Fruit fly (Drosophila melanogaster): ENCODE results near the gene mop.

mop gene

dm6 chr3L:14755951-14756723, 19.8 kb downstream of the mop start:
- TF ChIP-seq GATAd (GFP tag; optimal IDR thresholded peaks at IDR 0.05) (peak; percentile 12), Hr78 (GFP tag; optimal IDR thresholded peaks at IDR 0.05) (no peak), Dfd (GFP tag; optimal IDR thresholded peaks at IDR 0.05) (peak; percentile 44), N (GFP tag; optimal IDR thresholded peaks at IDR 0.05) (no peak), Hnf4 (GFP tag; optimal IDR thresholded peaks at IDR 0.05) (peak; percentile 68), Sp1 (GFP tag; optimal IDR thresholded peaks at IDR 0.05) (peak; percentile 85), brk (GFP tag; optimal IDR thresholded peaks at IDR 0.05) (peak; percentile 53), psq (GFP tag; optimal IDR thresholded peaks at IDR 0.05) (peak; percentile 75), ey (GFP tag; optimal IDR thresholded peaks at IDR 0.05) (peak; percentile 88), Hr83 (GFP tag; optimal IDR thresholded peaks at IDR 0.05; ENCODE audit: poor library complexity, severe bottlenecking) (peak; percentile 78), sage (GFP tag; optimal IDR thresholded peaks at IDR 0.05) (no peak), jim (GFP tag; optimal IDR thresholded peaks at IDR 0.05) (no peak), dmrt93B (GFP tag; optimal IDR thresholded peaks at IDR 0.05) (peak; percentile 84), usp (GFP tag; optimal IDR thresholded peaks at IDR 0.05) (no peak), HLH106 (tag; optimal IDR thresholded peaks at IDR 0.05) (peak; percentile 88), sv (GFP tag; optimal IDR thresholded peaks at IDR 0.05) (peak; percentile 75), Mio (GFP tag; optimal IDR thresholded peaks at IDR 0.05) (peak; percentile 21), OdsH (GFP tag; optimal IDR thresholded peaks at IDR 0.05) (peak; percentile 84), Rel (GFP tag; optimal IDR thresholded peaks at IDR 0.05) (peak; percentile 63), Rel (tag; optimal IDR thresholded peaks at IDR 0.05) (peak; percentile 39), tai (GFP tag; optimal IDR thresholded peaks at IDR 0.05) (peak; percentile 68), Dif (GFP tag; optimal IDR thresholded peaks at IDR 0.05; ENCODE audit: partially characterized antibody) (peak; percentile 99), Myc (optimal IDR thresholded peaks at IDR 0.05) (no peak), CG32264 (GFP tag; optimal IDR thresholded peaks at IDR 0.05) (peak; percentile 16), h (GFP tag; optimal IDR thresholded peaks at IDR 0.05) (peak; percentile 89), br (GFP tag; optimal IDR thresholded peaks at IDR 0.05) (peak; percentile 74), CG9705 (GFP tag; optimal IDR thresholded peaks at IDR 0.05) (peak; percentile 76), Abd-B (GFP tag; optimal IDR thresholded peaks at IDR 0.05) (no peak), Vsx2 (GFP tag; optimal IDR thresholded peaks at IDR 0.05; ENCODE audit: partially characterized antibody) (peak; percentile 97), Jra (GFP tag; optimal IDR thresholded peaks at IDR 0.05) (no peak), woc (GFP tag; optimal IDR thresholded peaks at IDR 0.05) (peak; percentile 80), pan (optimal IDR thresholded peaks at IDR 0.05) (no peak), fru (GFP tag; optimal IDR thresholded peaks at IDR 0.05) (peak; percentile 84), foxo (GFP tag; optimal IDR thresholded peaks at IDR 0.05) (peak; percentile 29 to 88), lola (GFP tag; optimal IDR thresholded peaks at IDR 0.05) (peak; percentile 26), CrebA (GFP tag; optimal IDR thresholded peaks at IDR 0.05; ENCODE audit: borderline replicate concordance) (peak; percentile 88), rgr (GFP tag; optimal IDR thresholded peaks at IDR 0.05) (peak; percentile 81), dsf (GFP tag; optimal IDR thresholded peaks at IDR 0.05; ENCODE audit: borderline replicate concordance) (peak; percentile 50), dl (GFP tag; optimal IDR thresholded peaks at IDR 0.05; ENCODE audit: insufficient read depth in 1 of 2, partially characterized antibody in 2 of 2) (peak; percentile 97 to 98)

- TF ChIP-seq Dif (GFP tag; optimal IDR thresholded peaks at IDR 0.05; ENCODE audit: partially characterized antibody), result peak; percentile 89
- TF ChIP-seq lola (GFP tag; optimal IDR thresholded peaks at IDR 0.05), result no peak
- no peak for TF ChIP-seq CG9705 (GFP tag; optimal IDR thresholded peaks at IDR 0.05)
- no peak for TF ChIP-seq dmrt93B (GFP tag; optimal IDR thresholded peaks at IDR 0.05)
- peak; percentile 77 for TF ChIP-seq h (GFP tag; optimal IDR thresholded peaks at IDR 0.05)
- TF ChIP-seq jim (GFP tag; optimal IDR thresholded peaks at IDR 0.05), result peak; percentile 52
- TF ChIP-seq brk (GFP tag; optimal IDR thresholded peaks at IDR 0.05), result peak; percentile 36
- peak; percentile 86 for TF ChIP-seq Vsx2 (GFP tag; optimal IDR thresholded peaks at IDR 0.05; ENCODE audit: partially characterized antibody)
- TF ChIP-seq Sp1 (GFP tag; optimal IDR thresholded peaks at IDR 0.05), result no peak
- TF ChIP-seq Abd-B (GFP tag; optimal IDR thresholded peaks at IDR 0.05), result no peak
- TF ChIP-seq HLH106 (tag; optimal IDR thresholded peaks at IDR 0.05), result no peak
- no peak for TF ChIP-seq Myc (optimal IDR thresholded peaks at IDR 0.05)
- TF ChIP-seq rgr (GFP tag; optimal IDR thresholded peaks at IDR 0.05), result no peak
- TF ChIP-seq GATAd (GFP tag; optimal IDR thresholded peaks at IDR 0.05), result no peak
- TF ChIP-seq CrebA (GFP tag; optimal IDR thresholded peaks at IDR 0.05; ENCODE audit: borderline replicate concordance), result peak; percentile 80
- TF ChIP-seq N (GFP tag; optimal IDR thresholded peaks at IDR 0.05), result no peak
- TF ChIP-seq fru (GFP tag; optimal IDR thresholded peaks at IDR 0.05), result peak; percentile 59
- no peak for TF ChIP-seq Hr78 (GFP tag; optimal IDR thresholded peaks at IDR 0.05)
- no peak for TF ChIP-seq woc (GFP tag; optimal IDR thresholded peaks at IDR 0.05)
- no peak for TF ChIP-seq psq (GFP tag; optimal IDR thresholded peaks at IDR 0.05)
- no peak for TF ChIP-seq foxo (GFP tag; optimal IDR thresholded peaks at IDR 0.05)
- no peak for TF ChIP-seq sage (GFP tag; optimal IDR thresholded peaks at IDR 0.05)
- TF ChIP-seq usp (GFP tag; optimal IDR thresholded peaks at IDR 0.05), result no peak
- peak; percentile 65 for TF ChIP-seq br (GFP tag; optimal IDR thresholded peaks at IDR 0.05)
- TF ChIP-seq tai (GFP tag; optimal IDR thresholded peaks at IDR 0.05), result no peak
- no peak for TF ChIP-seq OdsH (GFP tag; optimal IDR thresholded peaks at IDR 0.05)
- peak; percentile 92 for TF ChIP-seq Rel (GFP tag; optimal IDR thresholded peaks at IDR 0.05)
- no peak for TF ChIP-seq Rel (tag; optimal IDR thresholded peaks at IDR 0.05)
- no peak for TF ChIP-seq ey (GFP tag; optimal IDR thresholded peaks at IDR 0.05)
- peak; percentile 66 for TF ChIP-seq Hr83 (GFP tag; optimal IDR thresholded peaks at IDR 0.05; ENCODE audit: poor library complexity, severe bottlenecking)
- peak; percentile 71 for TF ChIP-seq Hnf4 (GFP tag; optimal IDR thresholded peaks at IDR 0.05)
- no peak for TF ChIP-seq pan (optimal IDR thresholded peaks at IDR 0.05)
- TF ChIP-seq Mio (GFP tag; optimal IDR thresholded peaks at IDR 0.05), result no peak
- peak; percentile 64 for TF ChIP-seq Jra (GFP tag; optimal IDR thresholded peaks at IDR 0.05)
- TF ChIP-seq dsf (GFP tag; optimal IDR thresholded peaks at IDR 0.05; ENCODE audit: borderline replicate concordance), result no peak
- peak; percentile 55 for TF ChIP-seq CG32264 (GFP tag; optimal IDR thresholded peaks at IDR 0.05)
- TF ChIP-seq sv (GFP tag; optimal IDR thresholded peaks at IDR 0.05), result no peak
- peak; percentile 39 to 83 for TF ChIP-seq dl (GFP tag; optimal IDR thresholded peaks at IDR 0.05; ENCODE audit: insufficient read depth in 1 of 2, partially characterized antibody in 2 of 2)
- TF ChIP-seq Dfd (GFP tag; optimal IDR thresholded peaks at IDR 0.05), result no peak
Measured at dm6 chr3L:14755046-14755643, 20.8 kb downstream of the mop start.

Data from whole organism, wandering third instar larva.